Worm (Caenorhabditis elegans) whole organism, midembryonic: ENCODE measurements around the gene F54D10.7.

Experiments used
- cog-1 ChIP-seq: sonication (generic microtip); optimal IDR thresholded peaks from 2 replicates; lab custom pipeline; 2016; ENCODE audit warnings: missing genetic modification characterization, missing compliant biosample characterization
- flt-1 ChIP-seq: fragments of 200-800 bp; sonication (Bioruptor generic); IDR thresholded peaks from 2 replicates; pipeline ENCODE4 v1.3.6; 2022; ENCODE audit warnings: missing genetic modification characterization, missing compliant biosample characterization
- klf-2 ChIP-seq: fragments of 200-800 bp; sonication (Bioruptor generic); conservative IDR thresholded peaks from 2 replicates; pipeline ENCODE4 v1.3.6; 2022; ENCODE audit warnings: missing genetic modification reagents, missing genetic modification characterization, missing compliant biosample characterization
- med-1 ChIP-seq: sonication (generic microtip); optimal IDR thresholded peaks from 2 replicates; lab custom pipeline; 2017; ENCODE audit warnings: missing genetic modification characterization, mild to moderate bottlenecking, missing compliant biosample characterization, antibody characterized with exemption, missing genetic modification reagents; ENCODE audit not compliant: insufficient read depth
- ref-1 ChIP-seq: fragments of 200-800 bp; sonication (Bioruptor generic); conservative IDR thresholded peaks from 2 replicates; pipeline ENCODE4 v1.3.6; 2022; ENCODE audit warnings: missing genetic modification reagents, missing genetic modification characterization, missing compliant biosample characterization
- tab-1 ChIP-seq: fragments of 200-800 bp; sonication (Bioruptor generic); IDR thresholded peaks from 2 replicates; pipeline ENCODE4 v1.3.6; 2022; ENCODE audit warnings: missing genetic modification characterization, missing compliant biosample characterization
- ztf-23 ChIP-seq: fragments of 200-800 bp; sonication (Bioruptor generic); IDR thresholded peaks from 2 replicates; pipeline ENCODE4 v1.3.6; 2022; ENCODE audit warnings: missing genetic modification reagents, missing genetic modification characterization, missing compliant biosample characterization
- ztf-29 ChIP-seq: fragments of 200-800 bp; sonication (Bioruptor generic); IDR thresholded peaks from 2 replicates; pipeline ENCODE4 v1.3.6; 2022; ENCODE audit warnings: missing genetic modification reagents, missing genetic modification characterization, missing compliant biosample characterization

DNA sequence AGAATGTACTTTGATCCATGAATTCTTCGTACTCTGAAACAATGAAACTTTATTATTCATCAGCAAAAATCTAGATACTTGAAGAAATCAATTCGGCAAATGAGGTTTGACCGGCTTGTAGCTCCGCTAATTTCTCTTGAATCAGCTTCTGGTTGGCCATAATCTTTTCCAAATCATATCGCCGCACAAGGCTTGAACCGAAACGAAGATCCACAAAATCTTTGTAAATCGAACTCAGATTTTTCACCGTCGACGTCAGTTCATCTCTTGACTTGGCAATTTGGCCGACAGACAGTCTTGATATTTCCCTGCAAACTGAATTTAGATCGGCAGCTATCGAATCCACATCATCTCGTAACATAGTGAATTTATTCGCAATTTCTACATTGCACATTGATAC, 15.6 kb downstream of the F54D10.7 start:
- TF ChIP-seq ztf-23 (GFP tag; lab: Robert Waterston, UW), result no peak
- TF ChIP-seq klf-2, result no peak
- no peak for TF ChIP-seq ztf-29 (GFP tag; lab: Robert Waterston, UW)
- TF ChIP-seq cog-1 (tag; lab: Kevin White, UChicago), result no peak
- TF ChIP-seq med-1, result no peak
- no peak for TF ChIP-seq ref-1 (GFP tag; lab: Robert Waterston, UW)
- TF ChIP-seq flt-1 (GFP tag; lab: Robert Waterston, UW), result no peak
- no peak for TF ChIP-seq tab-1 (GFP tag; lab: Robert Waterston, UW)
